Fruit fly (Drosophila melanogaster) whole organism, pupa: Measurements from ENCODE around the gene dia.

Experiments used
- CG10348 ChIP-seq: fragments of 200-800 bp; sonication (Bioruptor generic); IDR thresholded peaks from 2 replicates; pipeline ENCODE4 v1.3.6; 2022; ENCODE audit warnings: missing biosample characterization, missing genetic modification characterization
- CG12605 ChIP-seq: fragments of 200-800 bp; sonication (Bioruptor generic); IDR thresholded peaks from 2 replicates; pipeline ENCODE4 v1.3.6; 2022; ENCODE audit warnings: missing biosample characterization, missing genetic modification characterization
- CG14655 ChIP-seq: fragments of 200-800 bp; sonication (Bioruptor generic); optimal IDR thresholded peaks from 3 replicates; lab custom pipeline; 2017; ENCODE audit warnings: mild to moderate bottlenecking, missing biosample characterization, missing genetic modification reagents, missing genetic modification characterization
- CG15710 ChIP-seq: fragments of 200-800 bp; sonication (Bioruptor generic); optimal IDR thresholded peaks from 2 replicates; lab custom pipeline; 2018; ENCODE audit warnings: missing biosample characterization, mild to moderate bottlenecking, missing genetic modification characterization, moderate library complexity
- CG32121 ChIP-seq: fragments of 200-800 bp; sonication (Bioruptor generic); IDR thresholded peaks from 2 replicates; pipeline ENCODE4 v1.3.6; 2022; ENCODE audit warnings: missing biosample characterization, missing genetic modification characterization
- CG34367 ChIP-seq: fragments of 200-800 bp; sonication (Bioruptor generic); optimal IDR thresholded peaks from 2 replicates; lab custom pipeline; 2018; ENCODE audit warnings: missing biosample characterization, mild to moderate bottlenecking, missing genetic modification characterization
- CG4496 ChIP-seq: fragments of 200-800 bp; sonication (Bioruptor generic); IDR thresholded peaks from 3 replicates; pipeline ENCODE4 v1.3.6; 2022; ENCODE audit warnings: missing biosample characterization, missing genetic modification characterization
- CG8159 ChIP-seq: fragments of 200-800 bp; sonication (Bioruptor generic); optimal IDR thresholded peaks from 3 replicates; lab custom pipeline; 2018; ENCODE audit warnings: missing biosample characterization, mild to moderate bottlenecking, missing genetic modification characterization, moderate library complexity
- CG9948 ChIP-seq: fragments of 200-800 bp; sonication (Bioruptor generic); optimal IDR thresholded peaks from 2 replicates; lab custom pipeline; 2018; ENCODE audit warnings: missing biosample characterization, mild to moderate bottlenecking, missing genetic modification characterization, moderate library complexity
- Pif1B ChIP-seq: fragments of 200-800 bp; sonication (Bioruptor generic); optimal IDR thresholded peaks from 3 replicates; lab custom pipeline; 2016; ENCODE audit warnings: missing biosample characterization, missing genetic modification characterization
- Snoo ChIP-seq: fragments of 200-800 bp; sonication (Bioruptor generic); optimal IDR thresholded peaks from 3 replicates; lab custom pipeline; 2017; ENCODE audit warnings: missing biosample characterization, mild to moderate bottlenecking, missing genetic modification characterization, inconsistent platforms
- gl ChIP-seq: fragments of 200-800 bp; sonication (Bioruptor generic); optimal IDR thresholded peaks from 2 replicates; lab custom pipeline; 2018; ENCODE audit warnings: missing biosample characterization, mild to moderate bottlenecking, missing genetic modification characterization
- rn ChIP-seq: fragments of 200-800 bp; sonication (Bioruptor generic); IDR thresholded peaks from 2 replicates; pipeline ENCODE4 v1.3.6; 2022; ENCODE audit warnings: missing biosample characterization, missing genetic modification characterization

DNA sequence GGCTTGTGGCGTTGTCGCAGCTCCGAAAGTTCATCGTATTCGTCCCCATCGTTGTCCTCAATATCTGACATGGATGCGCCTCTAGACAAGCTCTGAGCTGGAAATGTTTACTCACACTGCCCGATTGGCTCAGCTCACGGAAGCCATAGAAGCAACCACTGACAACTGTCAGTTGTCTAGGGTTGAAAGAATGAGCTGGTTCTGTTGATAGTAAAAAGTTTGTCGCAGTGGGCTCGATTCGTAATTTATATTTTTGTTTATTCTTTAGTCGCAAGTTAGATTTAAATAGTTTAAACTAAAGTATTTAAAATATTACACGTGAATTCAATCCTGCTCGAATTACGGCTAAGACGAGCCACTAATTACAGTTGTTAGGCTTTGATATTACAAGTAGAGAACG is 27.8 kb upstream of the dia start, which contains the start of gene CarT:
- TF ChIP-seq CG8159 (tag; lab: Kevin White, UChicago) (no peak), CG12605 (GFP tag; lab: Robert Waterston, UW) (no peak), CG9948 (no peak), gl (tag; lab: Kevin White, UChicago) (no peak), CG34367 (tag; lab: Kevin White, UChicago) (no peak), rn (GFP tag; lab: Robert Waterston, UW) (no peak), CG32121 (GFP tag; lab: Robert Waterston, UW) (no peak), Pif1B (GFP tag; lab: Kevin White, UChicago) (no peak), CG14655 (no peak), CG10348 (GFP tag; lab: Robert Waterston, UW) (no peak), Snoo (tag; lab: Kevin White, UChicago) (no peak), CG4496 (no peak), CG15710 (no peak)
